Fruit fly (Drosophila melanogaster) whole organism, embryonic: Measurements from ENCODE around the gene CG32720.
A peak's percentile ranks its signal among the peaks of the same experiment; 100 is the strongest.

ENCODE experiments used
- ATbp ChIP-seq: fragments of 200-800 bp; sonication (Bioruptor generic); optimal IDR thresholded peaks from 2 replicates; lab custom pipeline; 2017; ENCODE audit warnings: missing biosample characterization, mild to moderate bottlenecking, missing genetic modification characterization, missing genetic modification reagents
- Ada2b ChIP-seq: fragments of 200-800 bp; sonication (Bioruptor generic); IDR thresholded peaks from 2 replicates; pipeline ENCODE4 v1.3.6; 2022; ENCODE audit warnings: missing biosample characterization, missing genetic modification characterization
- Blimp-1 ChIP-seq: fragments of 200-800 bp; sonication (Bioruptor generic); optimal IDR thresholded peaks from 3 replicates; lab custom pipeline; 2018; ENCODE audit warnings: missing biosample characterization, missing genetic modification characterization, mild to moderate bottlenecking, moderate library complexity, missing genetic modification reagents
- CG10209 ChIP-seq: fragments of 200-800 bp; sonication (Bioruptor generic); optimal IDR thresholded peaks from 3 replicates; lab custom pipeline; 2017; ENCODE audit warnings: missing biosample characterization, mild to moderate bottlenecking, missing genetic modification characterization, missing genetic modification reagents
- CG10366 ChIP-seq: fragments of 200-800 bp; sonication (Bioruptor generic); IDR thresholded peaks from 2 replicates; pipeline ENCODE4 v1.3.6; 2022; ENCODE audit warnings: missing biosample characterization, missing genetic modification characterization
- CG1233 ChIP-seq: fragments of 200-800 bp; sonication (Bioruptor generic); optimal IDR thresholded peaks from 4 replicates; lab custom pipeline; 2018; ENCODE audit warnings: missing biosample characterization, mild to moderate bottlenecking, missing genetic modification characterization
- CG12391 ChIP-seq: fragments of 200-800 bp; sonication (Bioruptor generic); optimal IDR thresholded peaks from 3 replicates; lab custom pipeline; 2018; ENCODE audit warnings: missing biosample characterization, mild to moderate bottlenecking, missing genetic modification characterization, moderate library complexity
- CG14441 ChIP-seq: fragments of 200-800 bp; sonication (Bioruptor generic); IDR thresholded peaks from 2 replicates; pipeline ENCODE4 v1.3.6; 2022; ENCODE audit warnings: missing biosample characterization, missing genetic modification characterization
- CG15269 ChIP-seq: fragments of 200-800 bp; sonication (Bioruptor generic); optimal IDR thresholded peaks from 2 replicates; lab custom pipeline; 2018; ENCODE audit warnings: missing biosample characterization, mild to moderate bottlenecking, missing genetic modification characterization, moderate library complexity
- CG16863 ChIP-seq: fragments of 200-800 bp; sonication (Bioruptor generic); optimal IDR thresholded peaks from 3 replicates; lab custom pipeline; 2016; ENCODE audit warnings: missing biosample characterization, missing genetic modification characterization
- CG18619 ChIP-seq: fragments of 200-800 bp; sonication (Bioruptor generic); optimal IDR thresholded peaks from 3 replicates; lab custom pipeline; 2017; ENCODE audit warnings: missing biosample characterization, mild to moderate bottlenecking, missing genetic modification characterization
- CG2120 ChIP-seq: fragments of 200-800 bp; sonication (Bioruptor generic); optimal IDR thresholded peaks from 3 replicates; lab custom pipeline; 2016; ENCODE audit warnings: missing biosample characterization, missing genetic modification characterization
- CG31388 ChIP-seq: fragments of 200-800 bp; sonication (Bioruptor generic); optimal IDR thresholded peaks from 2 replicates; lab custom pipeline; 2016; ENCODE audit warnings: missing biosample characterization, missing genetic modification characterization
- CG31441 ChIP-seq: fragments of 200-800 bp; sonication (Bioruptor generic); IDR thresholded peaks from 2 replicates; pipeline ENCODE4 v1.3.6; 2022; ENCODE audit warnings: missing biosample characterization, missing genetic modification characterization
- CG3281 ChIP-seq: fragments of 200-800 bp; sonication (Bioruptor generic); optimal IDR thresholded peaks from 3 replicates; lab custom pipeline; 2017; ENCODE audit warnings: missing biosample characterization, mild to moderate bottlenecking, missing genetic modification characterization
- CG33213 ChIP-seq: fragments of 200-800 bp; sonication (Bioruptor generic); optimal IDR thresholded peaks from 3 replicates; lab custom pipeline; 2016; ENCODE audit warnings: missing biosample characterization, missing genetic modification characterization
- CG34422 ChIP-seq: fragments of 200-800 bp; sonication (Bioruptor generic); IDR thresholded peaks from 3 replicates; pipeline ENCODE4 v1.3.6; 2022; ENCODE audit warnings: missing biosample characterization, missing genetic modification characterization
- CG7839 ChIP-seq: fragments of 200-800 bp; sonication (Bioruptor generic); optimal IDR thresholded peaks from 3 replicates; lab custom pipeline; 2018; ENCODE audit warnings: missing biosample characterization, mild to moderate bottlenecking, missing genetic modification characterization, moderate library complexity
- CG8290 ChIP-seq, 3 experiments: fragments of 200-800 bp; sonication (Bioruptor generic); optimal IDR thresholded peaks; 2 replicates each; lab custom pipeline; 2016 to 2019; ENCODE audit warnings: missing biosample characterization in 3 of 3, missing genetic modification characterization in 3 of 3, mild to moderate bottlenecking in 2 of 3, moderate library complexity in 1 of 3
- CG8478 ChIP-seq: fragments of >200 bp; optimal IDR thresholded peaks from 2 replicates; lab custom pipeline; 2018
- CG9817 ChIP-seq: fragments of 200-800 bp; sonication (Bioruptor generic); optimal IDR thresholded peaks from 2 replicates; lab custom pipeline; 2018; ENCODE audit warnings: missing biosample characterization, mild to moderate bottlenecking, missing genetic modification characterization, moderate library complexity
- Dbx ChIP-seq: fragments of 200-800 bp; sonication (Bioruptor generic); IDR thresholded peaks from 3 replicates; pipeline ENCODE4 v1.3.6; 2022; ENCODE audit warnings: missing biosample characterization, missing genetic modification characterization
- Dfd ChIP-seq, 2 experiments: fragments of >200 bp; optimal IDR thresholded peaks; 2 replicates each; lab custom pipeline; 2017; ENCODE audit warnings: missing biosample characterization in 2 of 2, missing genetic modification characterization in 2 of 2
- E2f1 ChIP-seq: fragments of 200-800 bp; sonication (Bioruptor generic); IDR thresholded peaks from 2 replicates; pipeline ENCODE4 v1.3.6; 2022; ENCODE audit warnings: missing biosample characterization, missing genetic modification characterization
- Ets97D ChIP-seq: fragments of 200-800 bp; sonication (Bioruptor generic); optimal IDR thresholded peaks from 3 replicates; lab custom pipeline; 2016; ENCODE audit warnings: missing biosample characterization, missing genetic modification characterization
- Gsc ChIP-seq: fragments of 200-800 bp; sonication (Bioruptor generic); IDR thresholded peaks from 2 replicates; pipeline ENCODE4 v1.3.6; 2022; ENCODE audit warnings: missing biosample characterization, missing genetic modification characterization
- H15 ChIP-seq: fragments of 200-800 bp; sonication (Bioruptor generic); IDR thresholded peaks from 3 replicates; pipeline ENCODE4 v1.3.6; 2022; ENCODE audit warnings: missing biosample characterization, missing genetic modification characterization
- HLH3B ChIP-seq: fragments of 200-800 bp; sonication (Bioruptor generic); IDR thresholded peaks from 2 replicates; pipeline ENCODE4 v1.3.6; 2022; ENCODE audit warnings: missing biosample characterization, missing genetic modification characterization
- Hand ChIP-seq: fragments of 200-800 bp; sonication (Bioruptor generic); optimal IDR thresholded peaks from 2 replicates; lab custom pipeline; 2017; ENCODE audit warnings: mild to moderate bottlenecking, missing biosample characterization, missing genetic modification reagents, missing genetic modification characterization
- Hmr ChIP-seq: fragments of 200-800 bp; sonication (Bioruptor generic); optimal IDR thresholded peaks from 3 replicates; lab custom pipeline; 2017; ENCODE audit warnings: mild to moderate bottlenecking, missing biosample characterization, missing genetic modification reagents, missing genetic modification characterization
- Hr51 ChIP-seq, 2 experiments: fragments of 200-800 bp; sonication (Bioruptor generic); optimal IDR thresholded peaks; 2 replicates in 1 of 2; 3 replicates in 1 of 2; lab custom pipeline; 2016 to 2018; ENCODE audit warnings: missing biosample characterization in 2 of 2, missing genetic modification characterization in 2 of 2, mild to moderate bottlenecking in 1 of 2, moderate library complexity in 1 of 2
- Meics ChIP-seq: fragments of 200-800 bp; sonication (Bioruptor generic); optimal IDR thresholded peaks from 2 replicates; lab custom pipeline; 2017; ENCODE audit warnings: missing biosample characterization, mild to moderate bottlenecking, missing genetic modification characterization
- Xrp1 ChIP-seq: fragments of 200-800 bp; sonication (Bioruptor generic); IDR thresholded peaks from 2 replicates; pipeline ENCODE4 v1.3.6; 2022; ENCODE audit warnings: missing biosample characterization, missing genetic modification characterization
- ara ChIP-seq: fragments of 200-800 bp; sonication (Bioruptor generic); IDR thresholded peaks from 2 replicates; pipeline ENCODE4 v1.3.6; 2022; ENCODE audit warnings: missing biosample characterization, missing genetic modification characterization
- chif ChIP-seq, 2 experiments: fragments of 200-800 bp; sonication (Bioruptor generic); optimal IDR thresholded peaks; 3 replicates each; lab custom pipeline; 2016; ENCODE audit warnings: missing biosample characterization in 2 of 2, missing genetic modification characterization in 2 of 2
- eve ChIP-seq, 2 experiments: fragments of >200 bp; optimal IDR thresholded peaks; 2 replicates each; lab custom pipeline; 2017; ENCODE audit warnings: missing biosample characterization in 2 of 2, missing genetic modification characterization in 2 of 2
- gem ChIP-seq: fragments of 200-800 bp; sonication (Bioruptor generic); optimal IDR thresholded peaks from 2 replicates; lab custom pipeline; 2019; ENCODE audit warnings: missing biosample characterization, mild to moderate bottlenecking, missing genetic modification characterization, moderate library complexity
- inv ChIP-seq: fragments of 200-800 bp; sonication (Bioruptor generic); IDR thresholded peaks from 2 replicates; pipeline ENCODE4 v1.3.6; 2022; ENCODE audit warnings: missing biosample characterization, missing genetic modification characterization; ENCODE audit not compliant: partially characterized antibody
- klu ChIP-seq: fragments of 200-800 bp; sonication (Bioruptor generic); IDR thresholded peaks from 2 replicates; pipeline ENCODE4 v1.3.6; 2022; ENCODE audit warnings: missing biosample characterization, missing genetic modification characterization
- mam ChIP-seq: fragments of 200-800 bp; sonication (Bioruptor generic); optimal IDR thresholded peaks from 3 replicates; lab custom pipeline; 2016; ENCODE audit warnings: missing biosample characterization, missing genetic modification characterization
- nmo ChIP-seq: fragments of 200-800 bp; sonication (Bioruptor generic); optimal IDR thresholded peaks from 2 replicates; lab custom pipeline; 2018; ENCODE audit warnings: missing biosample characterization, mild to moderate bottlenecking, missing genetic modification characterization, moderate library complexity
- odd ChIP-seq: fragments of 200-800 bp; sonication (Bioruptor generic); optimal IDR thresholded peaks from 2 replicates; lab custom pipeline; 2017; ENCODE audit warnings: missing biosample characterization, mild to moderate bottlenecking, missing genetic modification characterization
- pita ChIP-seq: fragments of 200-800 bp; sonication (Bioruptor generic); optimal IDR thresholded peaks from 2 replicates; lab custom pipeline; 2017; ENCODE audit warnings: missing biosample characterization, mild to moderate bottlenecking, missing genetic modification characterization
- pnt ChIP-seq: fragments of 200-800 bp; sonication (Bioruptor generic); optimal IDR thresholded peaks from 3 replicates; lab custom pipeline; 2016; ENCODE audit warnings: missing biosample characterization, missing genetic modification characterization
- psq ChIP-seq: fragments of 200-800 bp; sonication (Bioruptor generic); optimal IDR thresholded peaks from 2 replicates; lab custom pipeline; 2017; ENCODE audit warnings: missing biosample characterization, missing genetic modification characterization
- row ChIP-seq: fragments of 200-800 bp; sonication (Bioruptor generic); IDR thresholded peaks from 3 replicates; pipeline ENCODE4 v1.3.6; 2022; ENCODE audit warnings: missing biosample characterization, missing genetic modification characterization
- sisA ChIP-seq: fragments of 200-800 bp; sonication (Bioruptor generic); IDR thresholded peaks from 2 replicates; pipeline ENCODE4 v1.3.6; 2022; ENCODE audit warnings: missing biosample characterization, missing genetic modification characterization
- sr ChIP-seq: fragments of 200-800 bp; sonication (Bioruptor generic); IDR thresholded peaks from 3 replicates; pipeline ENCODE4 v1.3.6; 2022; ENCODE audit warnings: missing biosample characterization, missing genetic modification characterization
- vvl ChIP-seq: fragments of 200-800 bp; sonication (Bioruptor generic); IDR thresholded peaks from 2 replicates; pipeline ENCODE4 v1.3.6; 2022; ENCODE audit warnings: missing biosample characterization, missing genetic modification characterization
- wdn ChIP-seq: fragments of 200-800 bp; sonication (Bioruptor generic); IDR thresholded peaks from 2 replicates; pipeline ENCODE4 v1.3.6; 2022; ENCODE audit warnings: missing biosample characterization, missing genetic modification characterization
- zfh2 ChIP-seq: fragments of 200-800 bp; sonication (Bioruptor generic); optimal IDR thresholded peaks from 2 replicates; lab custom pipeline; 2016; ENCODE audit warnings: missing biosample characterization, missing genetic modification characterization

The CG32720 gene

DNA sequence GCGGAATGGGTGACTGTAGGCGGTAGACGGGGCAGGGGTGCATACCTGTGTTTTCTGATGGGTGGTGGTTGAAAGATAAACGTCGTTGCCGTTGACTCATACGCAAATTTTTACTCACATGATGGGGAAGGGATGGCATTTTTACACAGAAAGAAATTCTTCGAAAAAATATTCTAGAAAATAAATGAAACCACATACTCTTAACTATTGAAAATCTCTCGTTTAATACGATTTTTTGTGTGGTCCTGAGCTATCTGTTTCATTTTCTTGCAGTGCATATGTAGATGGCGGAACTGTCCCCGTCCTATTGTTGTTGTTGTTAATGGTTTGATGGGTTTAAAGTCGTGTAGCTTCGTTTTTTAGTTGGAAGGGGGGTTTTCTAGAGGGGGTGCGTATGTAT, 16.9 kb downstream of the CG32720 start (continued):
- peak; percentile 39 for TF ChIP-seq CG7839
- peak; percentile 2 for TF ChIP-seq mam (GFP tag; lab: Kevin White, UChicago)
- TF ChIP-seq psq = no peak
- TF ChIP-seq CG18619 (GFP tag; lab: Kevin White, UChicago) = no peak
- no peak for TF ChIP-seq Gsc (GFP tag; lab: Robert Waterston, UW)
- TF ChIP-seq sr (GFP tag; lab: Robert Waterston, UW) = no peak
- peak; percentile 11 for TF ChIP-seq pnt (GFP tag; lab: Kevin White, UChicago)
- 0 out of 2 replicates have a peak, but pooled peaks have one; percentile 14 for TF ChIP-seq klu
- TF ChIP-seq CG8290 (GFP tag; optimal IDR thresholded peaks at IDR 0.05; lab: Kevin White, UChicago) = no peak
- TF ChIP-seq CG8290 (tag; optimal IDR thresholded peaks at IDR 0.05; lab: Kevin White, UChicago) = peak in 1 of 2 experiments; percentile 6
- no peak for TF ChIP-seq CG8478 (lab: Kevin White, UChicago)
- TF ChIP-seq E2f1 (GFP tag; lab: Robert Waterston, UW) = peak; percentile 18; the same call in 1 of the 2 replicates
- no peak for TF ChIP-seq wdn (GFP tag; lab: Robert Waterston, UW)
- TF ChIP-seq H15 (GFP tag; lab: Robert Waterston, UW) = 0 out of 3 replicates have a peak, but pooled peaks have one; percentile 22
- no peak for TF ChIP-seq CG1233
- peak; percentile 59 for TF ChIP-seq CG14441
- no peak for TF ChIP-seq CG15269 (tag; lab: Kevin White, UChicago)
- peak; percentile 20 for TF ChIP-seq Blimp-1 (GFP tag; lab: Kevin White, UChicago)
- TF ChIP-seq inv = no peak
- no peak for TF ChIP-seq Dbx (GFP tag; lab: Robert Waterston, UW)
- no peak for TF ChIP-seq Ets97D (GFP tag; lab: Kevin White, UChicago)
- peak; percentile 37; the same call in 1 of the 2 replicates for TF ChIP-seq CG31441 (GFP tag; lab: Robert Waterston, UW)
- TF ChIP-seq ATbp (GFP tag; lab: Kevin White, UChicago) = peak; percentile 16
- no peak for TF ChIP-seq ara (GFP tag; lab: Robert Waterston, UW)
- TF ChIP-seq Hmr = peak; percentile 30
- peak; percentile 45; the same call in 1 of the 2 replicates for TF ChIP-seq vvl (GFP tag; lab: Robert Waterston, UW)
- peak in 1 of 2 experiments; percentile 27 for TF ChIP-seq eve (GFP tag; optimal IDR thresholded peaks at IDR 0.05; lab: Kevin White, UChicago)
- peak; percentile 68 for TF ChIP-seq row (GFP tag; lab: Robert Waterston, UW)
- TF ChIP-seq CG16863 (GFP tag; lab: Kevin White, UChicago) = no peak
- peak; percentile 35 for TF ChIP-seq CG2120
- TF ChIP-seq CG3281 = peak; percentile 16
- TF ChIP-seq CG9817 (tag; lab: Kevin White, UChicago) = no peak
- no peak; the same call in 1 of the 2 replicates for TF ChIP-seq Xrp1
- TF ChIP-seq CG10366 (GFP tag; lab: Robert Waterston, UW) = peak; percentile 25; the same call in 1 of the 2 replicates
- peak; percentile 16 for TF ChIP-seq nmo (GFP tag; lab: Kevin White, UChicago)
- no peak for TF ChIP-seq CG33213 (GFP tag; lab: Kevin White, UChicago)
- peak; percentile 53 for TF ChIP-seq sisA
- TF ChIP-seq CG34422 (GFP tag; lab: Robert Waterston, UW) = peak; percentile 27; the same call in 1 of the 3 replicates
- no peak for TF ChIP-seq zfh2
- no peak for TF ChIP-seq CG31388
- peak; percentile 25 for TF ChIP-seq Meics (GFP tag; lab: Kevin White, UChicago)
- TF ChIP-seq Hand (GFP tag; lab: Kevin White, UChicago) = peak; percentile 3
- peak; percentile 7 for TF ChIP-seq CG10209
- no peak for TF ChIP-seq odd (GFP tag; lab: Kevin White, UChicago)
- TF ChIP-seq pita (GFP tag; lab: Kevin White, UChicago) = no peak
- peak; percentile 8 to 11 for TF ChIP-seq chif (GFP tag; optimal IDR thresholded peaks at IDR 0.05; lab: Kevin White, UChicago)
- peak; percentile 7 for TF ChIP-seq CG12391
- TF ChIP-seq Dfd (GFP tag; optimal IDR thresholded peaks at IDR 0.05; lab: Kevin White, UChicago) = no peak
- peak; percentile 46 for TF ChIP-seq gem
- TF ChIP-seq HLH3B (GFP tag; lab: Robert Waterston, UW) = no peak
- TF ChIP-seq Hr51 (GFP tag; optimal IDR thresholded peaks at IDR 0.05; lab: Kevin White, UChicago) = peak in 1 of 2 experiments; percentile 44
- peak; percentile 42 for TF ChIP-seq Ada2b (GFP tag; lab: Robert Waterston, UW)
